Worm (Caenorhabditis elegans) whole organism, L1 larva: ENCODE results near the gene C56G2.5.

Experiments
- C34B4.2 ChIP-seq: sonication (generic microtip); optimal IDR thresholded peaks from 2 replicates; lab custom pipeline; 2017; ENCODE audit warnings: mild to moderate bottlenecking, missing genetic modification characterization, missing compliant biosample characterization
- aly-2 ChIP-seq: fragments of 150-350 bp; optimal IDR thresholded peaks from 2 replicates; lab custom pipeline; 2014; ENCODE audit warnings: missing biosample characterization, missing genetic modification characterization
- blmp-1 ChIP-seq: fragments of 150-350 bp; optimal IDR thresholded peaks from 2 replicates; lab custom pipeline; 2014; ENCODE audit warnings: missing biosample characterization, missing genetic modification characterization
- ceh-8 ChIP-seq: fragments of 200-800 bp; sonication (Bioruptor generic); optimal IDR thresholded peaks from 2 replicates; lab custom pipeline; 2018; ENCODE audit warnings: mild to moderate bottlenecking, missing genetic modification characterization, moderate library complexity, missing compliant biosample characterization
- ceh-82 ChIP-seq, 3 experiments: fragments of 150-350 bp in 1 of 3; sonication (generic microtip) in 2 of 3; optimal IDR thresholded peaks; 2 replicates each; lab custom pipeline; 2014 to 2017; ENCODE audit warnings: missing biosample characterization in 3 of 3, missing genetic modification characterization in 3 of 3
- dpl-1 ChIP-seq, 3 experiments: fragments of 150-350 bp in 2 of 3; sonication (generic microtip) in 1 of 3; optimal IDR thresholded peaks; 2 replicates each; lab custom pipeline; 2014 to 2017; ENCODE audit warnings: missing biosample characterization in 3 of 3, missing genetic modification characterization in 3 of 3, missing genetic modification reagents in 3 of 3
- dsc-1 ChIP-seq: sonication (generic microtip); optimal IDR thresholded peaks from 2 replicates; lab custom pipeline; 2016; ENCODE audit warnings: mild to moderate bottlenecking, missing genetic modification characterization, missing compliant biosample characterization
- efl-1 ChIP-seq, 4 experiments: fragments of 150-350 bp; optimal IDR thresholded peaks in 3 of 4; peaks in 1 of 4; 1 replicate in 1 of 4; 2 replicates in 3 of 4; lab custom pipeline; 2014; ENCODE audit warnings: missing biosample characterization in 2 of 4, missing genetic modification characterization in 2 of 4, missing genetic modification reagents in 2 of 4
- efl-3 ChIP-seq: fragments of 200-800 bp; sonication (Bioruptor generic); optimal IDR thresholded peaks from 2 replicates; lab custom pipeline; 2018; ENCODE audit warnings: mild to moderate bottlenecking, missing genetic modification characterization, missing compliant biosample characterization
- egl-13 ChIP-seq: sonication (generic microtip); optimal IDR thresholded peaks from 2 replicates; lab custom pipeline; 2016; ENCODE audit warnings: missing genotype, missing genetic modification reagents, missing genetic modification characterization, missing compliant biosample characterization
- egl-27 ChIP-seq, 2 experiments: fragments of 150-350 bp in 1 of 2; sonication (generic microtip); optimal IDR thresholded peaks; 3 replicates each; lab custom pipeline; 2017 to 2018; ENCODE audit warnings: missing biosample characterization in 2 of 2, missing genetic modification characterization in 2 of 2, missing genetic modification reagents in 2 of 2
- elt-3 ChIP-seq, 6 experiments: fragments of 150-350 bp in 1 of 6; sonication (generic microtip); optimal IDR thresholded peaks; 2 replicates each; lab custom pipeline; 2017 to 2018; ENCODE audit warnings: missing biosample characterization in 6 of 6, missing genetic modification characterization in 6 of 6, inconsistent platforms in 1 of 6
- fkh-4 ChIP-seq: sonication (generic microtip); optimal IDR thresholded peaks from 2 replicates; lab custom pipeline; 2016; ENCODE audit warnings: missing compliant biosample characterization, missing genetic modification characterization, borderline replicate concordance
- grh-1 ChIP-seq: fragments of 200-800 bp; sonication (Bioruptor generic); IDR thresholded peaks from 2 replicates; pipeline ENCODE4 v1.3.6; 2022; ENCODE audit warnings: missing genetic modification reagents, missing genetic modification characterization, missing compliant biosample characterization
- hlh-17 ChIP-seq: fragments of 200-800 bp; sonication (Bioruptor generic); optimal IDR thresholded peaks from 2 replicates; lab custom pipeline; 2018; ENCODE audit warnings: missing genetic modification characterization, mild to moderate bottlenecking, missing compliant biosample characterization, moderate library complexity, borderline replicate concordance
- lin-13 ChIP-seq: fragments of 150-350 bp; optimal IDR thresholded peaks from 2 replicates; lab custom pipeline; 2014; ENCODE audit warnings: missing biosample characterization, missing genetic modification reagents, missing genetic modification characterization
- lin-14 ChIP-seq: fragments of 200-800 bp; sonication (Bioruptor generic); optimal IDR thresholded peaks from 2 replicates; lab custom pipeline; 2018; ENCODE audit warnings: mild to moderate bottlenecking, missing genetic modification characterization, moderate library complexity, missing compliant biosample characterization
- lin-35 ChIP-seq, 2 experiments: fragments of 150-350 bp; optimal IDR thresholded peaks; 2 replicates each; lab custom pipeline; 2014; ENCODE audit warnings: missing biosample characterization in 2 of 2, missing genetic modification characterization in 2 of 2, missing genetic modification reagents in 2 of 2
- lin-39 ChIP-seq: fragments of 150-350 bp; optimal IDR thresholded peaks from 2 replicates; lab custom pipeline; 2014; ENCODE audit warnings: missing biosample characterization, missing genetic modification reagents, missing genetic modification characterization
- lir-3 ChIP-seq: sonication (generic microtip); optimal IDR thresholded peaks from 2 replicates; lab custom pipeline; 2016; ENCODE audit warnings: mild to moderate bottlenecking, missing genetic modification characterization, moderate library complexity, missing compliant biosample characterization; ENCODE audit not compliant: poor library complexity
- lsy-2 ChIP-seq, 2 experiments: fragments of 150-350 bp; optimal IDR thresholded peaks; 2 replicates each; lab custom pipeline; 2014; ENCODE audit warnings: missing biosample characterization in 2 of 2, missing genetic modification characterization in 2 of 2
- mdl-1 ChIP-seq, 2 experiments: fragments of 150-350 bp; optimal IDR thresholded peaks; 2 replicates each; lab custom pipeline; 2014 to 2017; ENCODE audit warnings: missing biosample characterization in 2 of 2, missing genetic modification characterization in 2 of 2, inconsistent platforms in 1 of 2
- nhr-11 ChIP-seq: fragments of 150-350 bp; optimal IDR thresholded peaks from 2 replicates; lab custom pipeline; 2014; ENCODE audit warnings: missing biosample characterization, missing genetic modification characterization
- nhr-19 ChIP-seq: fragments of 200-800 bp; sonication (Bioruptor generic); conservative IDR thresholded peaks from 2 replicates; pipeline ENCODE4 v1.3.6; 2022; ENCODE audit warnings: missing genetic modification characterization, missing compliant biosample characterization
- nhr-20 ChIP-seq: sonication (generic microtip); optimal IDR thresholded peaks from 2 replicates; lab custom pipeline; 2016; ENCODE audit warnings: mild to moderate bottlenecking, missing genetic modification characterization, missing compliant biosample characterization
- nhr-47 ChIP-seq: sonication (generic microtip); optimal IDR thresholded peaks from 2 replicates; lab custom pipeline; 2016; ENCODE audit warnings: mild to moderate bottlenecking, missing genetic modification characterization, moderate library complexity, missing compliant biosample characterization
- nhr-71 ChIP-seq: sonication (generic microtip); optimal IDR thresholded peaks from 2 replicates; lab custom pipeline; 2016; ENCODE audit warnings: mild to moderate bottlenecking, missing genetic modification characterization, moderate library complexity, missing compliant biosample characterization
- nhr-85 ChIP-seq: sonication (generic microtip); peaks from one replicate; lab custom pipeline; 2016; ENCODE audit warnings: missing genetic modification characterization, inconsistent platforms, missing compliant biosample characterization
- pag-3 ChIP-seq: sonication (generic microtip); optimal IDR thresholded peaks from 2 replicates; lab custom pipeline; 2017; ENCODE audit warnings: missing genetic modification characterization, mild to moderate bottlenecking, missing compliant biosample characterization, antibody characterized with exemption, borderline replicate concordance; ENCODE audit not compliant: insufficient read depth
- rnt-1 ChIP-seq: sonication (generic microtip); optimal IDR thresholded peaks from 2 replicates; lab custom pipeline; 2016; ENCODE audit warnings: mild to moderate bottlenecking, missing genetic modification characterization, moderate library complexity, missing compliant biosample characterization
- snpc-4 ChIP-seq: fragments of 150-350 bp; optimal IDR thresholded peaks from 2 replicates; lab custom pipeline; 2014; ENCODE audit warnings: missing biosample characterization, missing genetic modification characterization
- snu-23 ChIP-seq: sonication (generic microtip); optimal IDR thresholded peaks from 2 replicates; lab custom pipeline; 2016; ENCODE audit warnings: missing genetic modification characterization, missing compliant biosample characterization
- swsn-7 ChIP-seq: sonication (generic microtip); optimal IDR thresholded peaks from 2 replicates; lab custom pipeline; 2016; ENCODE audit warnings: missing genetic modification characterization, missing compliant biosample characterization
- tbx-2 ChIP-seq: sonication (generic microtip); optimal IDR thresholded peaks from 2 replicates; lab custom pipeline; 2016; ENCODE audit warnings: missing genetic modification characterization, missing compliant biosample characterization
- unc-130 ChIP-seq: fragments of 150-350 bp; optimal IDR thresholded peaks from 2 replicates; lab custom pipeline; 2017; ENCODE audit warnings: missing biosample characterization, missing genetic modification characterization, inconsistent platforms
- zag-1 ChIP-seq: fragments of 150-350 bp; optimal IDR thresholded peaks from 2 replicates; lab custom pipeline; 2014; ENCODE audit warnings: missing biosample characterization, missing genetic modification characterization

C56G2.5 gene

ce11 chrIII:6360114-6360513 is 36.1 kb upstream of the C56G2.5 start:
- peak; percentile 61 for TF ChIP-seq blmp-1 (tag; lab: Kevin White, UChicago)
- no peak for TF ChIP-seq ceh-8 (GFP tag; lab: Kevin White, UChicago)
- no peak for TF ChIP-seq ceh-82 (tag; optimal IDR thresholded peaks at IDR 0.05; lab: Kevin White, UChicago)
- peak in 1 of 6 experiments; percentile 3 for TF ChIP-seq elt-3 (tag; optimal IDR thresholded peaks at IDR 0.05; lab: Kevin White, UChicago)
- TF ChIP-seq efl-1 (optimal IDR thresholded peaks at IDR 0.05; lab: Kevin White, UChicago) = peak; percentile 3 to 28
- peak in 1 of 2 experiments; percentile 93 for TF ChIP-seq efl-1 (GFP tag; optimal IDR thresholded peaks at IDR 0.05 in 1 of 2; lab: Kevin White, UChicago)
- no peak for TF ChIP-seq aly-2
- no peak for TF ChIP-seq hlh-17 (GFP tag; lab: Kevin White, UChicago)
- peak; percentile 97 for TF ChIP-seq nhr-85 (tag; lab: Kevin White, UChicago)
- TF ChIP-seq zag-1 = no peak
- peak in 1 of 2 experiments; percentile 1 for TF ChIP-seq egl-27 (tag; optimal IDR thresholded peaks at IDR 0.05; lab: Kevin White, UChicago)
- TF ChIP-seq grh-1 (GFP tag; lab: Robert Waterston, UW) = peak; percentile 54; the same call in 1 of the 2 replicates
- peak; percentile 42 for TF ChIP-seq tbx-2 (tag; lab: Kevin White, UChicago)
- peak; percentile 65 for TF ChIP-seq unc-130 (tag; lab: Kevin White, UChicago)
- peak; percentile 92 for TF ChIP-seq nhr-71 (tag; lab: Kevin White, UChicago)
- TF ChIP-seq dsc-1 = peak; percentile 57
- TF ChIP-seq nhr-20 = peak; percentile 80
- peak; percentile 74 for TF ChIP-seq snu-23 (GFP tag; lab: Kevin White, UChicago)
- TF ChIP-seq lin-39 = peak; percentile 66
- no peak for TF ChIP-seq C34B4.2
- peak; percentile 26 for TF ChIP-seq lir-3 (tag; lab: Kevin White, UChicago)
- peak; percentile 53 to 65 for TF ChIP-seq lsy-2 (tag; optimal IDR thresholded peaks at IDR 0.05; lab: Kevin White, UChicago)
- TF ChIP-seq lin-35 (GFP tag; optimal IDR thresholded peaks at IDR 0.05; lab: Kevin White, UChicago) = peak; percentile 28 to 58
- peak; percentile 50 for TF ChIP-seq lin-13 (GFP tag; lab: Kevin White, UChicago)
- TF ChIP-seq rnt-1 = peak; percentile 84
- TF ChIP-seq swsn-7 = peak; percentile 2
- TF ChIP-seq lin-14 = peak; percentile 91
- TF ChIP-seq nhr-47 (tag; lab: Kevin White, UChicago) = peak; percentile 55
- TF ChIP-seq egl-13 (tag; lab: Kevin White, UChicago) = no peak
- peak; percentile 73 for TF ChIP-seq nhr-19 (GFP tag; lab: Robert Waterston, UW)
- TF ChIP-seq nhr-11 (tag; lab: Kevin White, UChicago) = no peak
- peak in 1 of 3 experiments; percentile 28 for TF ChIP-seq dpl-1 (GFP tag; optimal IDR thresholded peaks at IDR 0.05; lab: Kevin White, UChicago)
- peak in 1 of 2 experiments; percentile 85 for TF ChIP-seq mdl-1 (tag; optimal IDR thresholded peaks at IDR 0.05; lab: Kevin White, UChicago)
- TF ChIP-seq, all 84 proteins: peak for 24

DNA sequence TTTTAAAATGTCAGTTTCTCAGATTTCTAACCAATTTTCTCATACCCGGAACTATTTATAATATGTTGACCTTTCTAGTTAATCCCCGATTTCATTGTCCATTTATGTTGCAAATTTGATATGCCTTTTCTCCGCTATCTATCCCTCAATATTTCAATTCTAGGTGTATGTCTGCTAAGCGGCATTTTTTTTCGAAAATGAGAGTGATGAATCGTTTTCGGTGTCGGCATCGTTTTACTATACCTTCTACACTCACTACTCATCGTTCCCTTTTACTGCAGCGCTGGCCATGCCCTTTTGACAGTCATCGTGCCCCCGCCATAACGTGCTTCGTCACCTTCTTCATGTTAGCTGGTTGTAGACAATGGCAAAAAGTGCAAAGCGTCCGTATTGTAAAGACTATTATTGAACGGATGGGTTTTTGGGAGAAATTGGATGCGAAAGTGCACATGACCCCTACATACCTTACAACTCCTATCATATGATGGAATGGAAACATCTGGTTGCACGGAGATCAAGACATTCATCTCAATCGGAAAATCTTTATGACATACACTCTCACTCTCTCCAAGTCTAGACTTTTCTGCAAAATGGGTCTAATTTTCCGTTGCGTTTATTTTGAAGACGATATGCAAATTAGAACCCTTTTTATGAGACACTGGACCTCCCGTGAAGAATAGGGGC is 35.3 kb upstream of the C56G2.5 start:
- TF ChIP-seq nhr-19 (GFP tag; lab: Robert Waterston, UW) (0 out of 2 replicates have a peak, but pooled peaks have one; percentile 5), pag-3 (tag; lab: Kevin White, UChicago) (peak; percentile 27), lin-14 (peak; percentile 21), aly-2 (no peak), snpc-4 (no peak), mdl-1 (tag; optimal IDR thresholded peaks at IDR 0.05; lab: Kevin White, UChicago) (peak in 1 of 2 experiments; percentile 16), lin-35 (GFP tag; optimal IDR thresholded peaks at IDR 0.05; lab: Kevin White, UChicago) (peak in 1 of 2 experiments; percentile 5), nhr-85 (tag; lab: Kevin White, UChicago) (peak; percentile 70), dsc-1 (peak; percentile 53), fkh-4 (tag; lab: Kevin White, UChicago) (peak; percentile 27), efl-3 (GFP tag; lab: Kevin White, UChicago) (no peak), blmp-1 (tag; lab: Kevin White, UChicago) (peak; percentile 83), efl-1 (optimal IDR thresholded peaks at IDR 0.05; lab: Kevin White, UChicago) (no peak), efl-1 (GFP tag; optimal IDR thresholded peaks at IDR 0.05 in 1 of 2; lab: Kevin White, UChicago) (peak in 1 of 2 experiments; percentile 82), rnt-1 (peak; percentile 12)
